Worm (Caenorhabditis elegans): ENCODE results near the gene F18E9.4.

The F18E9.4 gene

ce11 chrX:8601235-8601634 lies 20.9 kb downstream of the F18E9.4 start, which contains the start of gene F18E9.1:
TSS of gene F18E9.1 (plus strand) at chrX:8601535.
- TF ChIP-seq rbr-2 (tag; optimal IDR thresholded peaks at IDR 0.05) (no peak), Y48G9A.11 (GFP tag; IDR thresholded peaks at IDR 0.05) (no peak), hlh-11 (tag; optimal IDR thresholded peaks at IDR 0.05) (no peak), nhr-48 (tag; optimal IDR thresholded peaks at IDR 0.05) (no peak), F10B5.3 (tag; optimal IDR thresholded peaks at IDR 0.05) (no peak), dpl-1 (GFP tag; optimal IDR thresholded peaks at IDR 0.05) (no peak), hlh-30 (tag; optimal IDR thresholded peaks at IDR 0.05; ENCODE audit: insufficient read depth) (no peak), jun-1 (tag; optimal IDR thresholded peaks at IDR 0.05) (no peak), R02D3.7 (tag; optimal IDR thresholded peaks at IDR 0.05) (no peak), nhr-6 (tag; optimal IDR thresholded peaks at IDR 0.05) (no peak)

- TF ChIP-seq ceh-20 (GFP tag; IDR thresholded peaks at IDR 0.05) (no peak), nhr-42 (GFP tag; IDR thresholded peaks at IDR 0.05) (peak; percentile 34; the same call in 1 of the 2 replicates), nhr-11 (tag; optimal IDR thresholded peaks at IDR 0.05) (no peak), zip-2 (tag; optimal IDR thresholded peaks at IDR 0.05) (no peak), hmg-1.1 (GFP tag; IDR thresholded peaks at IDR 0.05) (no peak), madf-9 (GFP tag; conservative IDR thresholded peaks at IDR 0.05) (0 out of 2 replicates have a peak, but pooled peaks have one; percentile 39), dmd-8 (GFP tag; IDR thresholded peaks at IDR 0.05) (no peak)
Observed at ce11 chrX:8602722-8603427, 22.6 kb downstream of the F18E9.4 start.

ce11 chrX:8604160-8604559 lies 23.8 kb downstream of the F18E9.4 start:
- TF ChIP-seq mdt-29 (GFP tag; IDR thresholded peaks at IDR 0.05) (peak; percentile 60; the same call in 1 of the 2 replicates), F49E8.2 (tag; optimal IDR thresholded peaks at IDR 0.05; ENCODE audit: borderline replicate concordance) (no peak), nhr-28 (tag; optimal IDR thresholded peaks at IDR 0.05) (peak; percentile 19), aha-1 (tag) (peak; percentile 89), hlh-11 (tag; optimal IDR thresholded peaks at IDR 0.05) (peak; percentile 79), mxl-3 (GFP tag; optimal IDR thresholded peaks at IDR 0.05) (peak; percentile 10), ztf-11 (tag; optimal IDR thresholded peaks at IDR 0.05) (no peak), php-3 (GFP tag; IDR thresholded peaks at IDR 0.05) (0 out of 2 replicates have a peak, but pooled peaks have one; percentile 28), nhr-10 (tag; optimal IDR thresholded peaks at IDR 0.05) (no peak), lin-1 (GFP tag; IDR thresholded peaks at IDR 0.05) (peak; percentile 80), nhr-102 (tag; optimal IDR thresholded peaks at IDR 0.05) (peak; percentile 43), daf-16 (GFP tag; optimal IDR thresholded peaks at IDR 0.05) (peak in 1 of 2 experiments; percentile 67), daf-16 (tag; optimal IDR thresholded peaks at IDR 0.05) (peak; percentile 80), dmd-6 (GFP tag; IDR thresholded peaks at IDR 0.05) (peak; percentile 88), tra-1 (GFP tag; IDR thresholded peaks at IDR 0.05) (peak; percentile 63), nhr-111 (GFP tag; optimal IDR thresholded peaks at IDR 0.05) (no peak), lin-15B (tag; optimal IDR thresholded peaks at IDR 0.05) (no peak), nhr-48 (tag; optimal IDR thresholded peaks at IDR 0.05) (peak; percentile 7), dve-1 (tag; optimal IDR thresholded peaks at IDR 0.05; ENCODE audit: insufficient read depth) (peak; percentile 63), pqm-1 (tag; optimal IDR thresholded peaks at IDR 0.05) (peak; percentile 57), set-16 (GFP tag; IDR thresholded peaks at IDR 0.05) (peak; percentile 32; the same call in 1 of the 2 replicates)

- TF ChIP-seq skn-1 (tag; optimal IDR thresholded peaks at IDR 0.05) (no peak), Y105C5A.15 (GFP tag; IDR thresholded peaks at IDR 0.05) (no peak), lir-3 (tag; optimal IDR thresholded peaks at IDR 0.05) (no peak), lim-7 (GFP tag; IDR thresholded peaks at IDR 0.05) (no peak), egl-43 (GFP tag; IDR thresholded peaks at IDR 0.05) (no peak), lin-39 (tag; optimal IDR thresholded peaks at IDR 0.05) (no peak), lin-13 (GFP tag; optimal IDR thresholded peaks at IDR 0.05) (no peak), lin-38 (GFP tag; IDR thresholded peaks at IDR 0.05) (no peak), T26A8.4 (GFP tag; IDR thresholded peaks at IDR 0.05) (no peak), mxl-2 (GFP tag; conservative IDR thresholded peaks at IDR 0.05) (no peak), zfp-3 (GFP tag; conservative IDR thresholded peaks at IDR 0.05) (no peak), Y48G9A.11 (GFP tag; IDR thresholded peaks at IDR 0.05) (no peak), R02D3.7 (tag; optimal IDR thresholded peaks at IDR 0.05) (no peak), nhr-77 (tag; optimal IDR thresholded peaks at IDR 0.05) (no peak), mep-1 (tag; optimal IDR thresholded peaks at IDR 0.05) (peak; percentile 60)
Observed at ce11 chrX:8605005-8605404, 24.7 kb downstream of the F18E9.4 start, which contains the start of the genes H35N09.2 and H35N09.1. TSS of gene H35N09.2 (minus strand) at chrX:8605058. TSS of gene H35N09.1 (plus strand) at chrX:8605339.
